Worm (Caenorhabditis elegans): ENCODE results near the gene T08D10.3.

DNA sequence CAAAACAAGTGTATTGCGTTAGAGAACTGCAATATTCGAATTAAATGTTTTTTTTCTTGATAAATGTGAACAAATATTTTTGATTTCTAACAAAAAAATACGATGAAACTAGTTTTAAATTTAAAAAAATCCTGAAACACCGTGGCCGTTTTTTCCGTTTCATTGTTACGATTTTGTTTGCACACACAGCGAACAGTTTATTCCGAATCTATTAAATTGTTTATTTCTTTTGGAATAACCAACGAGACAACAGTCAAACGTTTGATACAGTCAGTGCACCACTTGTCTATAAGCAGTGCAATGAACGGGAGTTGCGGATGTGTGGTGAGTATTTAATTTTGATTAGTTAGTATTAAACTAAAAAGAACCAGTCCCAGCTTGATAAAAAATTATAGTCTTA is 38.5 kb upstream of the T08D10.3 start, which contains the start of gene Y62H9A.13:
- TF ChIP-seq dao-5 (tag; optimal IDR thresholded peaks at IDR 0.05) (no peak), W03F9.2 (tag; optimal IDR thresholded peaks at IDR 0.05) (no peak)
